Fruit fly (Drosophila melanogaster) S2 (cell line): ENCODE results near the gene CG1622.

Experiments used
- CG8478 ChIP-seq: fragments of >200 bp; optimal IDR thresholded peaks from 2 replicates; lab custom pipeline; 2018
- CTCF ChIP-seq, 2 experiments: fragments of >200 bp; optimal IDR thresholded peaks; 2 replicates each; lab custom pipeline; 2018

DNA sequence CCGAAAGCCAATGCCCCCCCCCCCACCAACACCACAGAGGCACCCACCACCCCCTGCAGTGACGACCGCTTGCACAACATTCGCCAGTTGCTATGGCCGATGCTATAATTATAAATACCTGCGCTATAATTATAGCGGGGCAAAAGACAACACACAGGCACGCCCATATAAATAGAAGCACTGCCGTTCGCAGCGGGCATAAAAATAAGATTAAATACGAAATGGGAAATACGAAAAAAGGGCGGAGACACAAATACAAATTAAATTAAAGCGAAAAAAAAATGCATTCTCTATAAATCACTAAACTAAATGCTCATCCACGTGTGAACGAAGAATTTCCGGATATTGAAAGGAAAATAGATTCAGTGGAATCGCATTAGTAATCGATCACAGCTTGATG lies 23.5 kb upstream of the CG1622 start:
- TF ChIP-seq CTCF (optimal IDR thresholded peaks at IDR 0.05; lab: Kevin White, UChicago) (no peak), CG8478 (lab: Kevin White, UChicago) (no peak)
